Worm (Caenorhabditis elegans) whole organism, young adult: ENCODE results near the gene mrpl-21.

ENCODE experiments used
- B0336.3 ChIP-seq: fragments of 200-800 bp; sonication (Bioruptor generic); IDR thresholded peaks from 2 replicates; pipeline ENCODE4 v1.3.6; 2022; ENCODE audit warnings: missing genetic modification characterization, missing compliant biosample characterization
- C06A6.2 ChIP-seq: fragments of 200-800 bp; sonication (Bioruptor generic); conservative IDR thresholded peaks from 2 replicates; pipeline ENCODE4 v1.3.6; 2022; ENCODE audit warnings: missing genetic modification characterization, missing compliant biosample characterization
- C17E4.6 ChIP-seq: fragments of 200-800 bp; sonication (Bioruptor generic); IDR thresholded peaks from 2 replicates; pipeline ENCODE4 v1.3.6; 2022; ENCODE audit warnings: missing genetic modification reagents, missing genetic modification characterization, missing compliant biosample characterization
- F23B12.7 ChIP-seq: sonication (generic microtip); optimal IDR thresholded peaks from 2 replicates; lab custom pipeline; 2017; ENCODE audit warnings: missing genetic modification characterization, mild to moderate bottlenecking, missing compliant biosample characterization, antibody characterized with exemption, moderate library complexity; ENCODE audit not compliant: insufficient read depth
- F37B4.10 ChIP-seq: fragments of 200-800 bp; sonication (Bioruptor generic); IDR thresholded peaks from 2 replicates; pipeline ENCODE4 v1.3.6; 2022; ENCODE audit warnings: missing genetic modification characterization, missing compliant biosample characterization
- F39B2.1 ChIP-seq: fragments of 200-800 bp; sonication (Bioruptor generic); IDR thresholded peaks from 2 replicates; pipeline ENCODE4 v1.3.6; 2022; ENCODE audit warnings: missing genetic modification reagents, missing genetic modification characterization, missing compliant biosample characterization
- F49E8.2 ChIP-seq: sonication (generic microtip); optimal IDR thresholded peaks from 3 replicates; lab custom pipeline; 2017; ENCODE audit warnings: missing genetic modification characterization, mild to moderate bottlenecking, missing compliant biosample characterization, antibody characterized with exemption, moderate library complexity; ENCODE audit not compliant: insufficient read depth
- F57A8.1 ChIP-seq: fragments of 200-800 bp; sonication (Bioruptor generic); optimal IDR thresholded peaks from 2 replicates; lab custom pipeline; 2018; ENCODE audit warnings: mild to moderate bottlenecking, missing genetic modification characterization, moderate library complexity, missing compliant biosample characterization
- K11D2.4 ChIP-seq: fragments of 200-800 bp; sonication (Bioruptor generic); IDR thresholded peaks from 2 replicates; pipeline ENCODE4 v1.3.6; 2022; ENCODE audit warnings: missing genetic modification reagents, missing genetic modification characterization, missing compliant biosample characterization
- K12H6.12 ChIP-seq: fragments of 200-800 bp; sonication (Bioruptor generic); optimal IDR thresholded peaks from 2 replicates; lab custom pipeline; 2018; ENCODE audit warnings: mild to moderate bottlenecking, missing genetic modification characterization, missing compliant biosample characterization
- athp-1 ChIP-seq: sonication (generic microtip); optimal IDR thresholded peaks from 2 replicates; lab custom pipeline; 2017; ENCODE audit warnings: mild to moderate bottlenecking, missing genetic modification characterization, missing compliant biosample characterization
- attf-3 ChIP-seq: fragments of 200-800 bp; sonication (Bioruptor generic); conservative IDR thresholded peaks from 2 replicates; pipeline ENCODE4 v1.3.6; 2022; ENCODE audit warnings: missing genetic modification reagents, missing genetic modification characterization, missing compliant biosample characterization
- ceh-27 ChIP-seq: fragments of 200-800 bp; sonication (Bioruptor generic); optimal IDR thresholded peaks from 2 replicates; lab custom pipeline; 2018; ENCODE audit warnings: mild to moderate bottlenecking, missing genetic modification characterization, moderate library complexity, missing compliant biosample characterization
- ceh-91 ChIP-seq: fragments of 200-800 bp; sonication (Bioruptor generic); IDR thresholded peaks from 2 replicates; pipeline ENCODE4 v1.3.6; 2022; ENCODE audit warnings: missing genetic modification reagents, missing genetic modification characterization, missing compliant biosample characterization
- chd-7 ChIP-seq: sonication (generic microtip); optimal IDR thresholded peaks from 2 replicates; lab custom pipeline; 2016; ENCODE audit warnings: mild to moderate bottlenecking, missing genetic modification characterization, moderate library complexity, missing compliant biosample characterization
- dpff-1 ChIP-seq: sonication (generic microtip); optimal IDR thresholded peaks from 2 replicates; lab custom pipeline; 2017; ENCODE audit warnings: mild to moderate bottlenecking, missing genetic modification characterization, missing compliant biosample characterization
- efl-1 ChIP-seq: fragments of 150-350 bp; optimal IDR thresholded peaks from 2 replicates; lab custom pipeline; 2014; ENCODE audit warnings: missing biosample characterization, missing genetic modification reagents, missing genetic modification characterization
- egl-18 ChIP-seq: fragments of 200-800 bp; sonication (Bioruptor generic); IDR thresholded peaks from 2 replicates; pipeline ENCODE4 v1.3.6; 2022; ENCODE audit warnings: missing genetic modification reagents, missing genetic modification characterization, missing compliant biosample characterization
- egl-44 ChIP-seq: fragments of 200-800 bp; sonication (Bioruptor generic); IDR thresholded peaks from 2 replicates; pipeline ENCODE4 v1.3.6; 2022; ENCODE audit warnings: missing genetic modification reagents, missing genetic modification characterization, missing compliant biosample characterization
- egrh-3 ChIP-seq: fragments of 200-800 bp; sonication (Bioruptor generic); IDR thresholded peaks from 2 replicates; pipeline ENCODE4 v1.3.6; 2022; ENCODE audit warnings: missing genetic modification reagents, missing genetic modification characterization, missing compliant biosample characterization
- ets-4 ChIP-seq: fragments of 200-800 bp; sonication (Bioruptor generic); optimal IDR thresholded peaks from 2 replicates; lab custom pipeline; 2018; ENCODE audit warnings: mild to moderate bottlenecking, missing genetic modification characterization, missing compliant biosample characterization
- him-1 ChIP-seq: sonication (generic microtip); optimal IDR thresholded peaks from 2 replicates; lab custom pipeline; 2016; ENCODE audit warnings: missing genotype, missing genetic modification reagents, missing genetic modification characterization, missing compliant biosample characterization
- hmg-1.2 ChIP-seq: fragments of 200-800 bp; sonication (Bioruptor generic); IDR thresholded peaks from 2 replicates; pipeline ENCODE4 v1.3.6; 2022; ENCODE audit warnings: missing genetic modification reagents, missing genetic modification characterization, missing compliant biosample characterization
- let-526 ChIP-seq: fragments of 200-800 bp; sonication (Bioruptor generic); IDR thresholded peaks from 2 replicates; pipeline ENCODE4 v1.3.6; 2022; ENCODE audit warnings: missing genetic modification reagents, missing genetic modification characterization, missing compliant biosample characterization
- let-607 ChIP-seq, 2 experiments: fragments of 200-800 bp in 1 of 2; sonication (Bioruptor generic) in 1 of 2; sonication (generic microtip) in 1 of 2; optimal IDR thresholded peaks; 2 replicates each; lab custom pipeline; 2016 to 2018; ENCODE audit warnings: mild to moderate bottlenecking in 2 of 2, missing compliant biosample characterization in 2 of 2, missing genetic modification characterization in 2 of 2, moderate library complexity in 2 of 2, missing genotype in 1 of 2
- lin-26 ChIP-seq: fragments of 200-800 bp; sonication (Bioruptor generic); IDR thresholded peaks from 2 replicates; pipeline ENCODE4 v1.3.6; 2022; ENCODE audit warnings: missing genetic modification reagents, missing genetic modification characterization, missing compliant biosample characterization
- lin-54 ChIP-seq: fragments of 200-800 bp; sonication (Bioruptor generic); optimal IDR thresholded peaks from 2 replicates; lab custom pipeline; 2018; ENCODE audit warnings: mild to moderate bottlenecking, missing genetic modification characterization, missing compliant biosample characterization
- lir-1 ChIP-seq: fragments of 200-800 bp; sonication (Bioruptor generic); conservative IDR thresholded peaks from 2 replicates; pipeline ENCODE4 v1.3.6; 2022; ENCODE audit warnings: missing genetic modification reagents, missing genetic modification characterization, missing compliant biosample characterization
- madf-10 ChIP-seq: sonication (generic microtip); optimal IDR thresholded peaks from 2 replicates; lab custom pipeline; 2016; ENCODE audit warnings: mild to moderate bottlenecking, missing genetic modification characterization, missing compliant biosample characterization
- madf-8 ChIP-seq: fragments of 200-800 bp; sonication (Bioruptor generic); conservative IDR thresholded peaks from 2 replicates; pipeline ENCODE4 v1.3.6; 2022; ENCODE audit warnings: missing genetic modification reagents, missing genetic modification characterization, missing compliant biosample characterization
- mcd-1 ChIP-seq: fragments of 200-800 bp; sonication (Bioruptor generic); IDR thresholded peaks from 2 replicates; pipeline ENCODE4 v1.3.6; 2022; ENCODE audit warnings: missing genetic modification reagents, missing genetic modification characterization, missing compliant biosample characterization
- mel-28 ChIP-seq: sonication (generic microtip); optimal IDR thresholded peaks from 2 replicates; lab custom pipeline; 2016; ENCODE audit warnings: borderline replicate concordance, mild to moderate bottlenecking, missing genetic modification characterization, missing compliant biosample characterization
- nhr-80 ChIP-seq: sonication (generic microtip); optimal IDR thresholded peaks from 2 replicates; lab custom pipeline; 2016; ENCODE audit warnings: missing genetic modification characterization, missing compliant biosample characterization
- pbrm-1 ChIP-seq: fragments of 200-800 bp; sonication (Bioruptor generic); IDR thresholded peaks from 2 replicates; pipeline ENCODE4 v1.3.6; 2022; ENCODE audit warnings: missing genetic modification reagents, missing genetic modification characterization, missing compliant biosample characterization
- pha-4 ChIP-seq: fragments of 150-350 bp; sonication (generic microtip); optimal IDR thresholded peaks from 2 replicates; lab custom pipeline; 2014; ENCODE audit warnings: missing biosample characterization, missing genetic modification reagents, missing genetic modification characterization
- rpc-1 ChIP-seq, 2 experiments: fragments of 150-350 bp in 1 of 2; sonication (generic microtip) in 1 of 2; optimal IDR thresholded peaks; 2 replicates each; lab custom pipeline; 2014 to 2018; ENCODE audit warnings: missing biosample characterization in 1 of 2, missing genetic modification characterization in 1 of 2, missing genetic modification reagents in 1 of 2, missing genotype in 1 of 2
- snpc-1.1 ChIP-seq: sonication (generic microtip); optimal IDR thresholded peaks from 2 replicates; lab custom pipeline; 2017; ENCODE audit warnings: missing genetic modification characterization, mild to moderate bottlenecking, missing compliant biosample characterization, antibody characterized with exemption, moderate library complexity, missing genotype, missing genetic modification reagents; ENCODE audit not compliant: insufficient read depth
- snpc-3.4 ChIP-seq: sonication (generic microtip); optimal IDR thresholded peaks from 2 replicates; lab custom pipeline; 2017; ENCODE audit warnings: missing genetic modification characterization, mild to moderate bottlenecking, missing compliant biosample characterization, antibody characterized with exemption, moderate library complexity, missing genotype, missing genetic modification reagents
- somi-1 ChIP-seq: fragments of 200-800 bp; sonication (Bioruptor generic); optimal IDR thresholded peaks from 2 replicates; lab custom pipeline; 2018; ENCODE audit warnings: mild to moderate bottlenecking, missing genetic modification characterization, missing compliant biosample characterization
- tbx-9 ChIP-seq: sonication (generic microtip); optimal IDR thresholded peaks from 2 replicates; lab custom pipeline; 2016; ENCODE audit warnings: borderline replicate concordance, missing genetic modification characterization, inconsistent platforms, missing compliant biosample characterization
- unc-130 ChIP-seq: sonication (generic microtip); optimal IDR thresholded peaks from 2 replicates; lab custom pipeline; 2016; ENCODE audit warnings: missing genetic modification reagents, missing genetic modification characterization, missing compliant biosample characterization
- zfh-2 ChIP-seq: fragments of 200-800 bp; sonication (Bioruptor generic); conservative IDR thresholded peaks from 2 replicates; pipeline ENCODE4 v1.3.6; 2022; ENCODE audit warnings: missing genetic modification reagents, missing genetic modification characterization, missing compliant biosample characterization
- zim-3 ChIP-seq: sonication (generic microtip); optimal IDR thresholded peaks from 2 replicates; lab custom pipeline; 2017; ENCODE audit warnings: mild to moderate bottlenecking, missing genetic modification characterization, moderate library complexity, missing compliant biosample characterization
- ztf-18 ChIP-seq: sonication (generic microtip); optimal IDR thresholded peaks from 2 replicates; lab custom pipeline; 2016; ENCODE audit warnings: missing genotype, mild to moderate bottlenecking, missing genetic modification characterization, missing compliant biosample characterization
- ztf-3 ChIP-seq: fragments of 200-800 bp; sonication (Bioruptor generic); optimal IDR thresholded peaks from 2 replicates; lab custom pipeline; 2018; ENCODE audit warnings: mild to moderate bottlenecking, missing genetic modification characterization, missing compliant biosample characterization

Gene mrpl-21

ce11 chrIII:4224722-4225121, 18.6 kb downstream of the mrpl-21 start (continued):
- TF ChIP-seq lin-26 (no peak), unc-130 (GFP tag; lab: Kevin White, UChicago) (no peak)

ce11 chrIII:4223668-4224127, 19.7 kb downstream of the mrpl-21 start:
- TF ChIP-seq hmg-1.2 (GFP tag; lab: Robert Waterston, UW) (peak; percentile 81; the same call in 1 of the 2 replicates), pbrm-1 (GFP tag; lab: Robert Waterston, UW) (no peak), B0336.3 (GFP tag; lab: Robert Waterston, UW) (peak; percentile 76), ztf-18 (tag; lab: Kevin White, UChicago) (peak; percentile 1), snpc-1.1 (tag; lab: Kevin White, UChicago) (no peak), rpc-1 (optimal IDR thresholded peaks at IDR 0.05; lab: Kevin White, UChicago) (no peak), rpc-1 (tag; optimal IDR thresholded peaks at IDR 0.05; lab: Kevin White, UChicago) (no peak), athp-1 (no peak), tbx-9 (tag; lab: Kevin White, UChicago) (no peak), egl-18 (GFP tag; lab: Robert Waterston, UW) (no peak), nhr-80 (peak; percentile 91), let-526 (GFP tag; lab: Robert Waterston, UW) (0 out of 2 replicates have a peak, but pooled peaks have one; percentile 38), C17E4.6 (no peak), ztf-3 (GFP tag; lab: Kevin White, UChicago) (peak; percentile 4), somi-1 (GFP tag; lab: Kevin White, UChicago) (peak; percentile 87), egrh-3 (GFP tag; lab: Robert Waterston, UW) (peak; percentile 49; the same call in 1 of the 2 replicates), F57A8.1 (GFP tag; lab: Kevin White, UChicago) (no peak), egl-44 (GFP tag; lab: Robert Waterston, UW) (peak; percentile 63; the same call in 1 of the 2 replicates), him-1 (no peak), madf-10 (tag; lab: Kevin White, UChicago) (peak; percentile 43), C06A6.2 (GFP tag; lab: Robert Waterston, UW) (0 out of 2 replicates have a peak, but pooled peaks have one; percentile 38), dpff-1 (no peak), mcd-1 (GFP tag; lab: Robert Waterston, UW) (0 out of 2 replicates have a peak, but pooled peaks have one; percentile 21), let-607 (tag; optimal IDR thresholded peaks at IDR 0.05; lab: Kevin White, UChicago) (peak in 1 of 2 experiments; percentile 21), ceh-27 (GFP tag; lab: Kevin White, UChicago) (peak; percentile 72), ets-4 (no peak), zfh-2 (peak; percentile 96), mel-28 (no peak), zim-3 (tag; lab: Kevin White, UChicago) (no peak), snpc-3.4 (tag; lab: Kevin White, UChicago) (no peak), ceh-91 (GFP tag; lab: Robert Waterston, UW) (no peak), pha-4 (tag; lab: Kevin White, UChicago) (no peak), F37B4.10 (GFP tag; lab: Robert Waterston, UW) (no peak), lir-1 (GFP tag; lab: Robert Waterston, UW) (0 out of 2 replicates have a peak, but pooled peaks have one; percentile 38), F49E8.2 (no peak), madf-8 (GFP tag; lab: Robert Waterston, UW) (no peak), chd-7 (tag; lab: Kevin White, UChicago) (peak; percentile 74), F39B2.1 (GFP tag; lab: Robert Waterston, UW) (no peak), attf-3 (0 out of 2 replicates have a peak, but pooled peaks have one; percentile 18), K11D2.4 (GFP tag; lab: Robert Waterston, UW) (peak; percentile 77; the same call in 1 of the 2 replicates), lin-54 (GFP tag; lab: Kevin White, UChicago) (peak; percentile 41), F23B12.7 (tag; lab: Kevin White, UChicago) (peak; percentile 12), efl-1 (GFP tag; lab: Kevin White, UChicago) (no peak), K12H6.12 (tag; lab: Kevin White, UChicago) (peak; percentile 89)
